Worm (Caenorhabditis elegans) whole organism, L3 larva: ENCODE data around the gene ZK688.10.

Experiments
- jun-1 ChIP-seq: fragments of 150-350 bp; optimal IDR thresholded peaks from 2 replicates; lab custom pipeline; 2014; ENCODE audit warnings: missing biosample characterization, missing genetic modification reagents, missing genetic modification characterization
- lin-15B ChIP-seq: fragments of 150-350 bp; optimal IDR thresholded peaks from 2 replicates; lab custom pipeline; 2014; ENCODE audit warnings: missing biosample characterization, missing genetic modification characterization
- nhr-11 ChIP-seq: fragments of 150-350 bp; optimal IDR thresholded peaks from 2 replicates; lab custom pipeline; 2014; ENCODE audit warnings: missing biosample characterization, missing genetic modification characterization
- nhr-25 ChIP-seq: sonication (generic microtip); optimal IDR thresholded peaks from 2 replicates; lab custom pipeline; 2017; ENCODE audit warnings: missing biosample characterization, missing genetic modification characterization
- pha-4 ChIP-seq: fragments of 150-350 bp; optimal IDR thresholded peaks from 2 replicates; lab custom pipeline; 2014; ENCODE audit warnings: missing biosample characterization, missing genetic modification reagents, missing genetic modification characterization
- ztf-11 ChIP-seq: fragments of 150-350 bp; optimal IDR thresholded peaks from 2 replicates; lab custom pipeline; 2014; ENCODE audit warnings: missing biosample characterization, missing genetic modification characterization

DNA sequence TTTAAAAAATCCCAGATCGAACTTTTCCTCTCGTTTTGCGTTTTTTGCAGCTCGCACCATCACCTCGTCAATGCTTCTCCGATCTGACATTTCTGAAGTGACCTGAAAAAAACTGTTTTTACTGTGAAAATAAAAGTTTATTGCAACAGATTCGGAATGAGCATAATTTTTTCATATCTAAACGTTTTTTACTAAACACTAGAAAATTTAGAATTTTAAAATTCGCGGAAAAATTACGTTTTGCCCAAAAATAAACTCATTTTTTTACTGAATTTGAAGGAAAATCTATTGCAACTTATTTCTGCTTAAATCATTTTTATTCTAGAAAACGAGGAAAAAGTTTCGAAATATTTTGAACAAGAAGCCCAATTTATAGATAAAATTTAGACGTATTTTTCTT, 13.9 kb downstream of the ZK688.10 start, which contains the start of gene ZK688.9:
- no peak for TF ChIP-seq lin-15B (tag; lab: Kevin White, UChicago)
- no peak for TF ChIP-seq pha-4
- TF ChIP-seq nhr-25: no peak
- no peak for TF ChIP-seq nhr-11
- no peak for TF ChIP-seq ztf-11 (tag; lab: Kevin White, UChicago)
- no peak for TF ChIP-seq jun-1 (tag; lab: Kevin White, UChicago)
